Worm (Caenorhabditis elegans): ENCODE data around the gene scl-27.

Gene scl-27

ce11 chrV:373192-373591, 26.6 kb upstream of the scl-27 start:
- no peak for TF ChIP-seq ztf-23 (GFP tag; IDR thresholded peaks at IDR 0.05)
- TF ChIP-seq flt-1 (GFP tag; IDR thresholded peaks at IDR 0.05), result 0 out of 2 replicates have a peak, but pooled peaks have one; percentile 31

ce11 chrV:376790-377189, 23.0 kb upstream of the scl-27 start:
- TF ChIP-seq ztf-29 (GFP tag; IDR thresholded peaks at IDR 0.05) (no peak), med-1 (GFP tag; optimal IDR thresholded peaks at IDR 0.05; ENCODE audit: insufficient read depth) (no peak), T22C8.4 (GFP tag; IDR thresholded peaks at IDR 0.05) (no peak), flt-1 (GFP tag; IDR thresholded peaks at IDR 0.05) (no peak), ztf-23 (GFP tag; IDR thresholded peaks at IDR 0.05) (no peak), cog-1 (tag; optimal IDR thresholded peaks at IDR 0.05) (no peak), klf-2 (GFP tag; conservative IDR thresholded peaks at IDR 0.05) (no peak)

- no peak for TF ChIP-seq T22C8.4 (GFP tag; IDR thresholded peaks at IDR 0.05)
- no peak for TF ChIP-seq klf-2 (GFP tag; conservative IDR thresholded peaks at IDR 0.05)
These were observed 21.6 kb upstream of the scl-27 start for ce11 chrV:378231-378630.

- TF ChIP-seq ztf-23 (GFP tag; IDR thresholded peaks at IDR 0.05) (no peak), flt-1 (GFP tag; IDR thresholded peaks at IDR 0.05) (no peak), ref-1 (GFP tag; conservative IDR thresholded peaks at IDR 0.05) (no peak), med-1 (GFP tag; optimal IDR thresholded peaks at IDR 0.05; ENCODE audit: insufficient read depth) (no peak), tab-1 (GFP tag; IDR thresholded peaks at IDR 0.05) (no peak), cog-1 (tag; optimal IDR thresholded peaks at IDR 0.05) (no peak), T22C8.4 (GFP tag; IDR thresholded peaks at IDR 0.05) (no peak)
These were observed 19.6 kb upstream of the scl-27 start, which contains the start of gene mltn-8 for ce11 chrV:380186-380585. TSS of gene mltn-8 (minus strand) at chrV:380286.

ce11 chrV:381227-381950, 18.4 kb upstream of the scl-27 start, which contains the start of gene ZK6.8:
TSS of gene ZK6.8 (plus strand) at chrV:381908.
- TF ChIP-seq klf-2 (GFP tag; conservative IDR thresholded peaks at IDR 0.05), result no peak
- no peak for TF ChIP-seq cog-1 (tag; optimal IDR thresholded peaks at IDR 0.05)
- TF ChIP-seq ztf-29 (GFP tag; IDR thresholded peaks at IDR 0.05), result no peak
- TF ChIP-seq T22C8.4 (GFP tag; IDR thresholded peaks at IDR 0.05), result no peak
- no peak for TF ChIP-seq ztf-23 (GFP tag; IDR thresholded peaks at IDR 0.05)
- no peak for TF ChIP-seq ref-1 (GFP tag; conservative IDR thresholded peaks at IDR 0.05)
- TF ChIP-seq tab-1 (GFP tag; IDR thresholded peaks at IDR 0.05), result no peak
- no peak for TF ChIP-seq flt-1 (GFP tag; IDR thresholded peaks at IDR 0.05)

ce11 chrV:384511-384910, 15.3 kb upstream of the scl-27 start:
- TF ChIP-seq klf-2 (GFP tag; conservative IDR thresholded peaks at IDR 0.05) (no peak), T22C8.4 (GFP tag; IDR thresholded peaks at IDR 0.05) (no peak), ref-1 (GFP tag; conservative IDR thresholded peaks at IDR 0.05) (no peak), ztf-23 (GFP tag; IDR thresholded peaks at IDR 0.05) (no peak), cog-1 (tag; optimal IDR thresholded peaks at IDR 0.05) (no peak), tab-1 (GFP tag; IDR thresholded peaks at IDR 0.05) (no peak), med-1 (GFP tag; optimal IDR thresholded peaks at IDR 0.05; ENCODE audit: insufficient read depth) (no peak), flt-1 (GFP tag; IDR thresholded peaks at IDR 0.05) (no peak), ztf-29 (GFP tag; IDR thresholded peaks at IDR 0.05) (no peak)

ce11 chrV:385488-385887, 14.3 kb upstream of the scl-27 start, which contains the start of gene lipl-5:
TSS of gene lipl-5 (plus strand) at chrV:385746.
- TF ChIP-seq tab-1 (GFP tag; IDR thresholded peaks at IDR 0.05) (no peak), klf-2 (GFP tag; conservative IDR thresholded peaks at IDR 0.05) (no peak), ref-1 (GFP tag; conservative IDR thresholded peaks at IDR 0.05) (no peak), ztf-29 (GFP tag; IDR thresholded peaks at IDR 0.05) (no peak), T22C8.4 (GFP tag; IDR thresholded peaks at IDR 0.05) (no peak), cog-1 (tag; optimal IDR thresholded peaks at IDR 0.05) (no peak), ztf-23 (GFP tag; IDR thresholded peaks at IDR 0.05) (no peak), flt-1 (GFP tag; IDR thresholded peaks at IDR 0.05) (no peak), med-1 (GFP tag; optimal IDR thresholded peaks at IDR 0.05; ENCODE audit: insufficient read depth) (no peak)

ce11 chrV:388397-388796, 11.4 kb upstream of the scl-27 start, which contains the start of gene ZK6.6:
TSS of gene ZK6.6 (plus strand) at chrV:388697.
- TF ChIP-seq ztf-23 (GFP tag; IDR thresholded peaks at IDR 0.05) (no peak), tab-1 (GFP tag; IDR thresholded peaks at IDR 0.05) (no peak), med-1 (GFP tag; optimal IDR thresholded peaks at IDR 0.05; ENCODE audit: insufficient read depth) (no peak), cog-1 (tag; optimal IDR thresholded peaks at IDR 0.05) (no peak), T22C8.4 (GFP tag; IDR thresholded peaks at IDR 0.05) (no peak), klf-2 (GFP tag; conservative IDR thresholded peaks at IDR 0.05) (no peak), ztf-29 (GFP tag; IDR thresholded peaks at IDR 0.05) (no peak), ref-1 (GFP tag; conservative IDR thresholded peaks at IDR 0.05) (no peak), flt-1 (GFP tag; IDR thresholded peaks at IDR 0.05) (no peak)

ce11 chrV:392199-392678, 7.6 kb upstream of the scl-27 start, which contains the start of gene nhr-254:
TSS of gene nhr-254 (plus strand) at chrV:392628.
- TF ChIP-seq T22C8.4 (GFP tag; IDR thresholded peaks at IDR 0.05) (no peak), ztf-29 (GFP tag; IDR thresholded peaks at IDR 0.05) (no peak), ref-1 (GFP tag; conservative IDR thresholded peaks at IDR 0.05) (no peak), klf-2 (GFP tag; conservative IDR thresholded peaks at IDR 0.05) (no peak), flt-1 (GFP tag; IDR thresholded peaks at IDR 0.05) (no peak), cog-1 (tag; optimal IDR thresholded peaks at IDR 0.05) (no peak), tab-1 (GFP tag; IDR thresholded peaks at IDR 0.05) (no peak), ztf-23 (GFP tag; IDR thresholded peaks at IDR 0.05) (no peak), med-1 (GFP tag; optimal IDR thresholded peaks at IDR 0.05; ENCODE audit: insufficient read depth) (no peak)

ce11 chrV:396309-396708, 3.5 kb upstream of the scl-27 start, which contains the start of gene nhr-253:
TSS of gene nhr-253 (plus strand) at chrV:396593.
- no peak for TF ChIP-seq flt-1 (GFP tag; IDR thresholded peaks at IDR 0.05)
- TF ChIP-seq med-1 (GFP tag; optimal IDR thresholded peaks at IDR 0.05; ENCODE audit: insufficient read depth), result no peak
- TF ChIP-seq ztf-29 (GFP tag; IDR thresholded peaks at IDR 0.05), result no peak
- TF ChIP-seq klf-2 (GFP tag; conservative IDR thresholded peaks at IDR 0.05), result no peak
- TF ChIP-seq tab-1 (GFP tag; IDR thresholded peaks at IDR 0.05), result no peak
- no peak for TF ChIP-seq T22C8.4 (GFP tag; IDR thresholded peaks at IDR 0.05)
- no peak for TF ChIP-seq ztf-23 (GFP tag; IDR thresholded peaks at IDR 0.05)
- TF ChIP-seq ref-1 (GFP tag; conservative IDR thresholded peaks at IDR 0.05), result no peak
- no peak for TF ChIP-seq cog-1 (tag; optimal IDR thresholded peaks at IDR 0.05)
